Fruit fly (Drosophila melanogaster): Measurements from ENCODE around the gene ClC-a.

DNA sequence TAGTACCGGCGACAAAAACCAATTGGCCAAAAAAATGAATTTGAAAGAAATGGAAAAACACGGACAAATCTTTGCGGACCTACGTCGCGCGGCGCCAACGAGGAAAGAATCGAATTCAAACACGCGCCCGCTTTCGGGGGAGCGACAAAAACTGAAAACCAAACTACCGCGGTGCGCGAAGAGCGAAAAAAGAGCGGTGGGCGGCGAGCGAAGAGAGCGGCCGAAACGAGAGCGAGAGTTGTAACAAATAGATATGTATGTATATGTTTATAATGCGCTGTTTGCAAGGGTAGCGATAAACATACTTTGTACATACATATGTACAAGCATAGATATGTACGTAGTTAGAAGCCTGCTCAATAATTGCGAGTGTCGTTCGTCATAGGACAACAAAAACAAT, 53.0 kb downstream of the ClC-a start:
- TF ChIP-seq CG6276 (GFP tag; optimal IDR thresholded peaks at IDR 0.05) (no peak), Eip75B (GFP tag; optimal IDR thresholded peaks at IDR 0.05) (no peak), Sox102F (GFP tag; optimal IDR thresholded peaks at IDR 0.05) (no peak)
